Worm (Caenorhabditis elegans) whole organism, mixed stage, embryonic: ENCODE results near the gene cyp-33C8.

ENCODE experiments used
- mep-1 ChIP-seq: fragments of 150-350 bp; optimal IDR thresholded peaks from 2 replicates; lab custom pipeline; 2017; ENCODE audit warnings: missing biosample characterization, missing genetic modification reagents, missing genetic modification characterization, inconsistent platforms
- nhr-12 ChIP-seq: fragments of 150-350 bp; optimal IDR thresholded peaks from 2 replicates; lab custom pipeline; 2014; ENCODE audit warnings: missing biosample characterization, missing genetic modification characterization
- nhr-237 ChIP-seq: fragments of 150-350 bp; optimal IDR thresholded peaks from 2 replicates; lab custom pipeline; 2014; ENCODE audit warnings: missing biosample characterization, missing genetic modification characterization
- nhr-28 ChIP-seq: fragments of 150-350 bp; optimal IDR thresholded peaks from 2 replicates; lab custom pipeline; 2014; ENCODE audit warnings: missing biosample characterization, missing genetic modification characterization
- sem-2 ChIP-seq: fragments of 200-800 bp; sonication (Bioruptor generic); optimal IDR thresholded peaks from 2 replicates; lab custom pipeline; 2018; ENCODE audit warnings: mild to moderate bottlenecking, missing genetic modification characterization, missing compliant biosample characterization
- unc-62 ChIP-seq: fragments of 150-350 bp; optimal IDR thresholded peaks from 2 replicates; lab custom pipeline; 2014; ENCODE audit warnings: missing biosample characterization, missing genetic modification reagents, missing genetic modification characterization

- no peak for TF ChIP-seq nhr-28 (tag; lab: Kevin White, UChicago)
- no peak for TF ChIP-seq nhr-12 (tag; lab: Kevin White, UChicago)
- no peak for TF ChIP-seq mep-1 (tag; lab: Kevin White, UChicago)
- TF ChIP-seq sem-2: no peak
- no peak for TF ChIP-seq unc-62
- TF ChIP-seq nhr-237: no peak
Measured at ce11 chrV:3832103-3832502, 28.8 kb upstream of the cyp-33C8 start.
